Fruit fly (Drosophila melanogaster): ENCODE measurements around the gene CG10467.

- no peak for TF ChIP-seq CTCF (optimal IDR thresholded peaks at IDR 0.05)
- TF ChIP-seq CG8478 (optimal IDR thresholded peaks at IDR 0.05), result no peak
Observed at dm6 chr3L:6097270-6097669, 2.7 kb upstream of the CG10467 start, which contains the start of gene Ets65A.
